Fruit fly (Drosophila melanogaster): ENCODE results near the gene CG12093.

- no peak for TF ChIP-seq CG8478 (optimal IDR thresholded peaks at IDR 0.05)
- TF ChIP-seq CTCF (optimal IDR thresholded peaks at IDR 0.05), result no peak
Measured at dm6 chr3L:2807376-2807775, 33.6 kb upstream of the CG12093 start.

Measured in S2 (cell line).